Worm (Caenorhabditis elegans): Measurements from ENCODE around the gene mab-23.

DNA sequence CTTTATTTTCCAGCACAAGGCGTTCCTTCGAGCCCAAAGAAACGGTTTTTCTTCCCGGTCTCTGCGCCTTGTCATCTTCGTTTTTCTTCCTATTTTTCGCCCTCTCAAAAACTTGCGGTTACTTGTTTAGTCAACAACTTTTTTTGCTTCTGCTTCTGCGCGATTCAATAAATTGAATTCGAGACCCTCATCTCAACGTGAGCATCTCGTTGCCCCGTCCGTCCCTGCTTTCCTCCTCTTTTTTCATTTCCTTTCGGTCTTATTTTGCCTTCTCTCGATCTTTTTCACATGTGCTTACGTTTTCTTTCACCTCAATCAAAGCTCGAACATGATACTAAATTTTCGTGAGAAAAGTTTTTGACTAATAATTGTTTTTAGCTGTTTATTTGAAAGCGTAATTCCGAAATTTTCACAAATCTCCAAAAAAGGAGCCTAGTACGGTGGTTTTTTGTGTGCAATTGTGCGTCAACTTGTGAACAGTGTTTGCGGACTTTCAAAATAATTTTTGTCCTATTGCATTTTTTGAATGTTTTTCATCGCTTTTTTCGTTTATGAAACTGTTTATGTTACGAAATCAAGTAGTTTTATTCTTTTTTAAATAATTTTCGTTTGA is 47.2 kb downstream of the mab-23 start:
- TF ChIP-seq ama-1 (optimal IDR thresholded peaks at IDR 0.05) (no peak), scrt-1 (GFP tag; IDR thresholded peaks at IDR 0.05) (no peak), hmbx-1 (tag; optimal IDR thresholded peaks at IDR 0.05) (no peak), flt-1 (GFP tag; IDR thresholded peaks at IDR 0.05) (no peak), aly-1 (tag; optimal IDR thresholded peaks at IDR 0.05) (no peak), hnd-1 (tag; optimal IDR thresholded peaks at IDR 0.05) (no peak), F13C5.2 (tag; optimal IDR thresholded peaks at IDR 0.05) (no peak), tra-4 (tag; optimal IDR thresholded peaks at IDR 0.05) (no peak), ets-7 (tag; optimal IDR thresholded peaks at IDR 0.05) (no peak), sea-1 (GFP tag; conservative IDR thresholded peaks at IDR 0.05) (no peak), tbx-11 (GFP tag; IDR thresholded peaks at IDR 0.05) (no peak)
